Worm (Caenorhabditis elegans) whole organism, L4 larva: ENCODE results near the gene aff-1.
A peak's percentile ranks its signal among the peaks of the same experiment; 100 is the strongest.

Source experiments
- F44E2.7 ChIP-seq: fragments of 200-800 bp; sonication (Bioruptor generic); IDR thresholded peaks from 2 replicates; pipeline ENCODE4 v2.1.2; 2022; ENCODE audit warnings: missing genetic modification characterization, missing compliant biosample characterization
- R02D3.7 ChIP-seq: fragments of 150-350 bp; sonication (generic microtip); optimal IDR thresholded peaks from 3 replicates; lab custom pipeline; 2014; ENCODE audit warnings: missing biosample characterization, missing genetic modification characterization
- daf-19 ChIP-seq: fragments of 200-800 bp; sonication (Bioruptor generic); conservative IDR thresholded peaks from 2 replicates; pipeline ENCODE4 v1.3.6; 2022; ENCODE audit warnings: missing genetic modification characterization, missing compliant biosample characterization
- dpl-1 ChIP-seq: fragments of 150-350 bp; optimal IDR thresholded peaks from 2 replicates; lab custom pipeline; 2014; ENCODE audit warnings: missing biosample characterization, missing genetic modification reagents, missing genetic modification characterization
- fos-1 ChIP-seq: fragments of 150-350 bp; optimal IDR thresholded peaks from 2 replicates; lab custom pipeline; 2014; ENCODE audit warnings: missing biosample characterization, missing genetic modification characterization
- mxl-3 ChIP-seq: fragments of 200-800 bp; sonication (Bioruptor generic); optimal IDR thresholded peaks from 2 replicates; lab custom pipeline; 2018; ENCODE audit warnings: mild to moderate bottlenecking, missing genetic modification characterization, missing compliant biosample characterization
- nhr-237 ChIP-seq: sonication (generic microtip); optimal IDR thresholded peaks from 2 replicates; lab custom pipeline; 2017; ENCODE audit warnings: missing biosample characterization, missing genetic modification characterization
- pha-4 ChIP-seq, 2 experiments: fragments of 150-350 bp in 1 of 2; fragments of 200-800 bp in 1 of 2; sonication (Bioruptor generic) in 1 of 2; IDR thresholded peaks in 1 of 2; optimal IDR thresholded peaks in 1 of 2; 2 replicates each; pipeline versions ENCODE4 v1.3.6 to Lab custom; 2014 to 2022; ENCODE audit warnings: missing genetic modification characterization in 2 of 2, missing genetic modification reagents in 2 of 2, missing biosample characterization in 1 of 2, missing compliant biosample characterization in 1 of 2
- pqm-1 ChIP-seq: sonication (generic microtip); optimal IDR thresholded peaks from 2 replicates; lab custom pipeline; 2017; ENCODE audit warnings: missing biosample characterization, missing genetic modification characterization
- unc-62 ChIP-seq, 3 experiments: fragments of 150-350 bp in 1 of 3; sonication (generic microtip); optimal IDR thresholded peaks in 2 of 3; peaks in 1 of 3; 1 replicate in 1 of 3; 2 replicates in 2 of 3; lab custom pipeline; 2014 to 2017; ENCODE audit warnings: missing biosample characterization in 3 of 3, missing genetic modification characterization in 3 of 3, missing genetic modification reagents in 3 of 3, missing genotype in 1 of 3
- vab-7 ChIP-seq: fragments of 200-800 bp; sonication (Bioruptor generic); IDR thresholded peaks from 2 replicates; pipeline ENCODE4 v1.3.6; 2022; ENCODE audit warnings: missing genetic modification reagents, missing genetic modification characterization, missing compliant biosample characterization
- zfp-3 ChIP-seq: fragments of 200-800 bp; sonication (Bioruptor generic); conservative IDR thresholded peaks from 2 replicates; pipeline ENCODE4 v1.3.6; 2022; ENCODE audit warnings: missing genetic modification reagents, missing genetic modification characterization, missing compliant biosample characterization

ce11 chrII:6820278-6820971 lies 43.1 kb downstream of the aff-1 start:
- TF ChIP-seq unc-62 (GFP tag; optimal IDR thresholded peaks at IDR 0.05 in 1 of 2; lab: Kevin White, UChicago) (peak in 1 of 2 experiments; percentile 95), unc-62 (tag; optimal IDR thresholded peaks at IDR 0.05; lab: Kevin White, UChicago) (no peak), pha-4 (GFP tag; IDR thresholded peaks at IDR 0.05; lab: Robert Waterston, UW) (no peak), pha-4 (tag; optimal IDR thresholded peaks at IDR 0.05; lab: Kevin White, UChicago) (no peak), pqm-1 (no peak), nhr-237 (tag; lab: Kevin White, UChicago) (no peak), mxl-3 (GFP tag; lab: Kevin White, UChicago) (no peak), F44E2.7 (GFP tag; lab: Robert Waterston, UW) (no peak), daf-19 (GFP tag; lab: Robert Waterston, UW) (no peak), zfp-3 (GFP tag; lab: Robert Waterston, UW) (no peak), dpl-1 (GFP tag; lab: Kevin White, UChicago) (no peak), fos-1 (no peak), vab-7 (peak; percentile 38; the same call in 1 of the 2 replicates), R02D3.7 (tag; lab: Kevin White, UChicago) (no peak)
